Fruit fly (Drosophila melanogaster) whole organism, embryonic: ENCODE data around the gene dtn.
A peak's percentile ranks its signal among the peaks of the same experiment; 100 is the strongest.

Source experiments
- Abd-B ChIP-seq: fragments of 200-800 bp; sonication (Bioruptor generic); optimal IDR thresholded peaks from 2 replicates; lab custom pipeline; 2018; ENCODE audit warnings: missing biosample characterization, mild to moderate bottlenecking, missing genetic modification characterization, moderate library complexity
- CG10147 ChIP-seq: fragments of 200-800 bp; sonication (Bioruptor generic); optimal IDR thresholded peaks from 2 replicates; lab custom pipeline; 2019; ENCODE audit warnings: missing biosample characterization, mild to moderate bottlenecking, missing genetic modification characterization, moderate library complexity
- CG12155 ChIP-seq: fragments of 200-800 bp; sonication (Bioruptor generic); optimal IDR thresholded peaks from 3 replicates; lab custom pipeline; 2016; ENCODE audit warnings: missing biosample characterization, missing genetic modification characterization
- CG1233 ChIP-seq: fragments of 200-800 bp; sonication (Bioruptor generic); optimal IDR thresholded peaks from 4 replicates; lab custom pipeline; 2018; ENCODE audit warnings: missing biosample characterization, mild to moderate bottlenecking, missing genetic modification characterization
- CG12391 ChIP-seq: fragments of 200-800 bp; sonication (Bioruptor generic); optimal IDR thresholded peaks from 3 replicates; lab custom pipeline; 2018; ENCODE audit warnings: missing biosample characterization, mild to moderate bottlenecking, missing genetic modification characterization, moderate library complexity
- CG12769 ChIP-seq: fragments of 200-800 bp; sonication (Bioruptor generic); optimal IDR thresholded peaks from 2 replicates; lab custom pipeline; 2019; ENCODE audit warnings: missing biosample characterization, mild to moderate bottlenecking, missing genetic modification characterization, moderate library complexity
- CG13296 ChIP-seq: fragments of 200-800 bp; sonication (Bioruptor generic); optimal IDR thresholded peaks from 3 replicates; lab custom pipeline; 2018; ENCODE audit warnings: missing biosample characterization, mild to moderate bottlenecking, missing genetic modification characterization
- CG14441 ChIP-seq: fragments of 200-800 bp; sonication (Bioruptor generic); IDR thresholded peaks from 2 replicates; pipeline ENCODE4 v1.3.6; 2022; ENCODE audit warnings: missing biosample characterization, missing genetic modification characterization
- CG16779 ChIP-seq: fragments of 200-800 bp; sonication (Bioruptor generic); IDR thresholded peaks from 2 replicates; pipeline ENCODE4 v1.3.6; 2022; ENCODE audit warnings: missing biosample characterization, missing genetic modification characterization
- CG18011 ChIP-seq: fragments of 200-800 bp; sonication (Bioruptor generic); optimal IDR thresholded peaks from 2 replicates; lab custom pipeline; 2017; ENCODE audit warnings: missing biosample characterization, missing genetic modification characterization, mild to moderate bottlenecking, moderate library complexity, missing genotype
- CG18764 ChIP-seq: fragments of 200-800 bp; sonication (Bioruptor generic); optimal IDR thresholded peaks from 3 replicates; lab custom pipeline; 2016; ENCODE audit warnings: missing biosample characterization, missing genetic modification characterization
- CG2129 ChIP-seq: fragments of 200-800 bp; sonication (Bioruptor generic); IDR thresholded peaks from 2 replicates; pipeline ENCODE4 v1.3.6; 2022; ENCODE audit warnings: missing biosample characterization, missing genetic modification characterization; ENCODE audit not compliant: partially characterized antibody
- CG30403 ChIP-seq: fragments of 200-800 bp; sonication (Bioruptor generic); optimal IDR thresholded peaks from 3 replicates; lab custom pipeline; 2016; ENCODE audit warnings: missing biosample characterization, missing genetic modification characterization
- CG30431 ChIP-seq: fragments of 200-800 bp; sonication (Bioruptor generic); optimal IDR thresholded peaks from 2 replicates; lab custom pipeline; 2017; ENCODE audit warnings: missing biosample characterization, missing genetic modification characterization
- CG32772 ChIP-seq: fragments of 200-800 bp; sonication (Bioruptor generic); IDR thresholded peaks from 2 replicates; pipeline ENCODE4 v1.3.6; 2022; ENCODE audit warnings: missing biosample characterization, missing genetic modification characterization
- CG34422 ChIP-seq: fragments of 200-800 bp; sonication (Bioruptor generic); IDR thresholded peaks from 3 replicates; pipeline ENCODE4 v1.3.6; 2022; ENCODE audit warnings: missing biosample characterization, missing genetic modification characterization
- CG42726 ChIP-seq: fragments of 200-800 bp; sonication (Bioruptor generic); IDR thresholded peaks from 2 replicates; pipeline ENCODE4 v1.3.6; 2022; ENCODE audit warnings: missing biosample characterization, missing genetic modification characterization; ENCODE audit not compliant: partially characterized antibody
- CG4424 ChIP-seq: fragments of 200-800 bp; sonication (Bioruptor generic); optimal IDR thresholded peaks from 3 replicates; lab custom pipeline; 2016; ENCODE audit warnings: missing biosample characterization, missing genetic modification characterization
- CG4854 ChIP-seq: fragments of 200-800 bp; sonication (Bioruptor generic); optimal IDR thresholded peaks from 2 replicates; lab custom pipeline; 2016; ENCODE audit warnings: missing biosample characterization, missing genetic modification characterization, inconsistent platforms
- CG6765 ChIP-seq: fragments of 200-800 bp; sonication (Bioruptor generic); optimal IDR thresholded peaks from 3 replicates; lab custom pipeline; 2017; ENCODE audit warnings: missing biosample characterization, mild to moderate bottlenecking, missing genetic modification characterization
- CG7839 ChIP-seq: fragments of 200-800 bp; sonication (Bioruptor generic); optimal IDR thresholded peaks from 3 replicates; lab custom pipeline; 2018; ENCODE audit warnings: missing biosample characterization, mild to moderate bottlenecking, missing genetic modification characterization, moderate library complexity
- CG9932 ChIP-seq: fragments of 200-800 bp; sonication (Bioruptor generic); IDR thresholded peaks from 2 replicates; pipeline ENCODE4 v1.3.6; 2022; ENCODE audit warnings: missing biosample characterization, missing genetic modification characterization
- Ets65A ChIP-seq: fragments of 200-800 bp; sonication (Bioruptor generic); peaks from one replicate; lab custom pipeline; 2016; ENCODE audit warnings: missing biosample characterization, missing genetic modification characterization
- MBD-R2 ChIP-seq: fragments of 200-800 bp; sonication (Bioruptor generic); IDR thresholded peaks from 2 replicates; pipeline ENCODE4 v1.3.6; 2022; ENCODE audit warnings: missing biosample characterization, missing genetic modification characterization
- Meics ChIP-seq: fragments of 200-800 bp; sonication (Bioruptor generic); optimal IDR thresholded peaks from 2 replicates; lab custom pipeline; 2017; ENCODE audit warnings: missing biosample characterization, mild to moderate bottlenecking, missing genetic modification characterization
- NFAT ChIP-seq: fragments of 200-800 bp; sonication (Bioruptor generic); IDR thresholded peaks from 2 replicates; pipeline ENCODE4 v1.3.6; 2022; ENCODE audit warnings: missing biosample characterization, missing genetic modification characterization
- Nf-YB ChIP-seq: fragments of 200-800 bp; sonication (Bioruptor generic); optimal IDR thresholded peaks from 3 replicates; lab custom pipeline; 2019; ENCODE audit warnings: missing biosample characterization, mild to moderate bottlenecking, missing genetic modification characterization, moderate library complexity
- NfI ChIP-seq: fragments of 200-800 bp; sonication (Bioruptor generic); optimal IDR thresholded peaks from 3 replicates; lab custom pipeline; 2018; ENCODE audit warnings: missing biosample characterization, mild to moderate bottlenecking, missing genetic modification characterization, moderate library complexity
- Optix ChIP-seq: fragments of 200-800 bp; sonication (Bioruptor generic); IDR thresholded peaks from 3 replicates; pipeline ENCODE4 v1.3.6; 2022; ENCODE audit warnings: missing biosample characterization, missing genetic modification characterization
- Rfx ChIP-seq: fragments of 200-800 bp; sonication (Bioruptor generic); IDR thresholded peaks from 2 replicates; pipeline ENCODE4 v1.3.6; 2022; ENCODE audit warnings: missing biosample characterization, missing genetic modification characterization
- Sox100B ChIP-seq: fragments of 200-800 bp; sonication (Bioruptor generic); optimal IDR thresholded peaks from 3 replicates; lab custom pipeline; 2018; ENCODE audit warnings: missing biosample characterization, mild to moderate bottlenecking, missing genetic modification characterization
- Sox102F ChIP-seq: fragments of 200-800 bp; sonication (Bioruptor generic); optimal IDR thresholded peaks from 2 replicates; lab custom pipeline; 2018; ENCODE audit warnings: missing biosample characterization, mild to moderate bottlenecking, missing genetic modification characterization, moderate library complexity
- amos ChIP-seq: fragments of 200-800 bp; sonication (Bioruptor generic); IDR thresholded peaks from 2 replicates; pipeline ENCODE4 v1.3.6; 2022; ENCODE audit warnings: missing biosample characterization, missing genetic modification characterization; ENCODE audit not compliant: partially characterized antibody
- cato ChIP-seq: fragments of 200-800 bp; sonication (Bioruptor generic); optimal IDR thresholded peaks from 2 replicates; lab custom pipeline; 2016; ENCODE audit warnings: missing biosample characterization, missing genetic modification characterization, borderline replicate concordance
- chif ChIP-seq, 2 experiments: fragments of 200-800 bp; sonication (Bioruptor generic); optimal IDR thresholded peaks; 3 replicates each; lab custom pipeline; 2016; ENCODE audit warnings: missing biosample characterization in 2 of 2, missing genetic modification characterization in 2 of 2
- dpn ChIP-seq, 2 experiments: fragments of 200-800 bp; sonication (Bioruptor generic); optimal IDR thresholded peaks; 3 replicates each; lab custom pipeline; 2016; ENCODE audit warnings: missing biosample characterization in 2 of 2, missing genetic modification characterization in 2 of 2
- fd3F ChIP-seq: fragments of 200-800 bp; sonication (Bioruptor generic); optimal IDR thresholded peaks from 2 replicates; lab custom pipeline; 2018; ENCODE audit warnings: missing biosample characterization, mild to moderate bottlenecking, missing genetic modification characterization, moderate library complexity
- hkb ChIP-seq, 2 experiments: fragments of 200-800 bp in 1 of 2; fragments of >200 bp in 1 of 2; sonication (Bioruptor generic) in 1 of 2; IDR thresholded peaks in 1 of 2; optimal IDR thresholded peaks in 1 of 2; 2 replicates each; pipeline versions ENCODE4 v1.3.6 to Lab custom; 2017 to 2022; ENCODE audit warnings: missing biosample characterization in 1 of 2, missing genetic modification characterization in 1 of 2
- kay ChIP-seq: fragments of 200-800 bp; sonication (Bioruptor generic); optimal IDR thresholded peaks from 2 replicates; lab custom pipeline; 2016; ENCODE audit warnings: missing biosample characterization, missing genetic modification characterization
- lbe ChIP-seq: fragments of 200-800 bp; sonication (Bioruptor generic); optimal IDR thresholded peaks from 2 replicates; lab custom pipeline; 2016; ENCODE audit warnings: missing biosample characterization, mild to moderate bottlenecking, missing genetic modification characterization
- lov ChIP-seq, 2 experiments: fragments of 200-800 bp in 1 of 2; fragments of >200 bp in 1 of 2; sonication (Bioruptor generic) in 1 of 2; IDR thresholded peaks in 1 of 2; optimal IDR thresholded peaks in 1 of 2; 2 replicates in 1 of 2; 3 replicates in 1 of 2; pipeline versions ENCODE4 v1.3.6 to Lab custom; 2017 to 2022; ENCODE audit warnings: missing biosample characterization in 1 of 2, missing genetic modification characterization in 1 of 2
- mirr ChIP-seq: fragments of 200-800 bp; sonication (Bioruptor generic); optimal IDR thresholded peaks from 3 replicates; lab custom pipeline; 2018; ENCODE audit warnings: missing biosample characterization, mild to moderate bottlenecking, missing genetic modification characterization
- phol ChIP-seq: fragments of 200-800 bp; sonication (Bioruptor generic); optimal IDR thresholded peaks from 3 replicates; lab custom pipeline; 2018; ENCODE audit warnings: missing biosample characterization, mild to moderate bottlenecking, missing genetic modification characterization, moderate library complexity
- pnt ChIP-seq: fragments of 200-800 bp; sonication (Bioruptor generic); optimal IDR thresholded peaks from 3 replicates; lab custom pipeline; 2016; ENCODE audit warnings: missing biosample characterization, missing genetic modification characterization
- pum ChIP-seq: fragments of 200-800 bp; sonication (Bioruptor generic); optimal IDR thresholded peaks from 2 replicates; lab custom pipeline; 2016; ENCODE audit warnings: missing biosample characterization, missing genetic modification characterization
- row ChIP-seq: fragments of 200-800 bp; sonication (Bioruptor generic); IDR thresholded peaks from 3 replicates; pipeline ENCODE4 v1.3.6; 2022; ENCODE audit warnings: missing biosample characterization, missing genetic modification characterization
- sens-2 ChIP-seq: fragments of 200-800 bp; sonication (Bioruptor generic); IDR thresholded peaks from 2 replicates; pipeline ENCODE4 v1.3.6; 2022; ENCODE audit warnings: missing biosample characterization, missing genetic modification characterization
- sisA ChIP-seq: fragments of 200-800 bp; sonication (Bioruptor generic); IDR thresholded peaks from 2 replicates; pipeline ENCODE4 v1.3.6; 2022; ENCODE audit warnings: missing biosample characterization, missing genetic modification characterization
- tio ChIP-seq: fragments of 200-800 bp; sonication (Bioruptor generic); optimal IDR thresholded peaks from 2 replicates; lab custom pipeline; 2017; ENCODE audit warnings: missing biosample characterization, missing genetic modification characterization, inconsistent platforms

dtn gene

DNA sequence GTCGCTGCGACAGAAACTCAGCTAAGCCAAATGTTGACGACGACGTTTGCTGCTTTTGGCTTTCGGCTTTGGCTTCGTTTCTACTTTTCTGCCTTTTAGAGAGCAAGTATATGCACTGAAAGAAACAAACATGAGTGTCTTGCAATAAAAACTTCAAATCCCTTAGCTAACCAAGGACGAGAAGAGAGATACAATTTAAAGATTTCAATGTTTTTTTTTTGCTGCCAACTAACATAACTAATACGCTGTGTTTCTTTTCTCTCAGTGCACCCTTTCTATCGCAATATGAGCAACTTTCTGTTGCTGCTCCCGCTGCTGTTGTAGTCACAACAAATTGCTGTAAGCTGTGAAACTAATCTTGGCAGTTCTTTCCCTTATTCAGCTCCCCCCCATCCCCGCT, 46.0 kb upstream of the dtn start (continued):
- TF ChIP-seq Abd-B: peak; percentile 12
- TF ChIP-seq CG14441: peak; percentile 64
- TF ChIP-seq Rfx (GFP tag; lab: Robert Waterston, UW): peak; percentile 68
- TF ChIP-seq CG2129 (GFP tag; lab: Robert Waterston, UW): no peak
- 0 out of 2 replicates have a peak, but pooled peaks have one; percentile 24 for TF ChIP-seq CG32772 (GFP tag; lab: Robert Waterston, UW)
- peak in 1 of 2 experiments; percentile 59 for TF ChIP-seq dpn (GFP tag; optimal IDR thresholded peaks at IDR 0.05; lab: Kevin White, UChicago)
- TF ChIP-seq CG18011 (GFP tag; lab: Kevin White, UChicago): peak; percentile 14
- TF ChIP-seq CG9932 (GFP tag; lab: Robert Waterston, UW): peak; percentile 46
- TF ChIP-seq row (GFP tag; lab: Robert Waterston, UW): peak; percentile 63
- TF ChIP-seq cato: no peak
- TF ChIP-seq CG12155 (GFP tag; lab: Kevin White, UChicago): peak; percentile 6
- TF ChIP-seq CG12769 (tag; lab: Kevin White, UChicago): no peak
- TF ChIP-seq chif (GFP tag; optimal IDR thresholded peaks at IDR 0.05; lab: Kevin White, UChicago): peak in 1 of 2 experiments; percentile 6
- TF ChIP-seq CG30431 (GFP tag; lab: Kevin White, UChicago): no peak
- TF ChIP-seq CG10147 (GFP tag; lab: Kevin White, UChicago): peak; percentile 57
- peak; percentile 36 for TF ChIP-seq CG13296 (GFP tag; lab: Kevin White, UChicago)
- TF ChIP-seq amos: no peak
- TF ChIP-seq Nf-YB: no peak
- TF ChIP-seq Optix (GFP tag; lab: Robert Waterston, UW): 0 out of 3 replicates have a peak, but pooled peaks have one; percentile 32
- peak; percentile 43 for TF ChIP-seq Meics
- TF ChIP-seq CG4424 (GFP tag; lab: Kevin White, UChicago): peak; percentile 2
- peak; percentile 6 for TF ChIP-seq CG18764
- no peak for TF ChIP-seq lov (optimal IDR thresholded peaks at IDR 0.05; lab: Kevin White, UChicago)
- 0 out of 3 replicates have a peak, but pooled peaks have one; percentile 44 for TF ChIP-seq lov (GFP tag; IDR thresholded peaks at IDR 0.05; lab: Robert Waterston, UW)
- no peak for TF ChIP-seq hkb (optimal IDR thresholded peaks at IDR 0.05; lab: Kevin White, UChicago)
- peak; percentile 45; the same call in 1 of the 2 replicates for TF ChIP-seq hkb (GFP tag; IDR thresholded peaks at IDR 0.05; lab: Robert Waterston, UW)
- peak; percentile 5 for TF ChIP-seq pum (GFP tag; lab: Kevin White, UChicago)
- peak; percentile 14; the same call in 1 of the 2 replicates for TF ChIP-seq NFAT (GFP tag; lab: Robert Waterston, UW)
- no peak for TF ChIP-seq CG4854 (GFP tag; lab: Kevin White, UChicago)
- no peak for TF ChIP-seq tio (GFP tag; lab: Kevin White, UChicago)
- TF ChIP-seq lbe: no peak
- peak; percentile 9 for TF ChIP-seq CG6765 (GFP tag; lab: Kevin White, UChicago)
- TF ChIP-seq Sox100B: no peak
- TF ChIP-seq MBD-R2: peak; percentile 28; the same call in 1 of the 2 replicates
- no peak for TF ChIP-seq CG42726 (GFP tag; lab: Robert Waterston, UW)
- peak; percentile 39 for TF ChIP-seq phol (tag; lab: Kevin White, UChicago)
- peak; percentile 31 for TF ChIP-seq pnt
- TF ChIP-seq sens-2 (GFP tag; lab: Robert Waterston, UW): peak; percentile 14; the same call in 1 of the 2 replicates
- TF ChIP-seq CG7839 (tag; lab: Kevin White, UChicago): peak; percentile 61
- no peak for TF ChIP-seq CG16779 (GFP tag; lab: Robert Waterston, UW)
- TF ChIP-seq NfI (GFP tag; lab: Kevin White, UChicago): peak; percentile 27
- no peak for TF ChIP-seq kay
- TF ChIP-seq Ets65A (GFP tag; lab: Kevin White, UChicago): peak; percentile 90
- peak; percentile 12 for TF ChIP-seq CG12391 (tag; lab: Kevin White, UChicago)
- TF ChIP-seq fd3F: peak; percentile 2
- TF ChIP-seq sisA (GFP tag; lab: Robert Waterston, UW): peak; percentile 66
- peak; percentile 28 for TF ChIP-seq Sox102F (GFP tag; lab: Kevin White, UChicago)
- TF ChIP-seq CG30403 (GFP tag; lab: Kevin White, UChicago): peak; percentile 18
- 0 out of 3 replicates have a peak, but pooled peaks have one; percentile 23 for TF ChIP-seq CG34422
- no peak for TF ChIP-seq CG1233 (GFP tag; lab: Kevin White, UChicago)
- TF ChIP-seq mirr (GFP tag; lab: Kevin White, UChicago): no peak
